Worm (Caenorhabditis elegans) whole organism, mixed stage, embryonic: ENCODE results near the gene Y57G7A.6.

Experiments used
- mab-5 ChIP-seq: fragments of 150-350 bp; optimal IDR thresholded peaks from 2 replicates; lab custom pipeline; 2014; ENCODE audit warnings: missing biosample characterization, missing genetic modification characterization
- nhr-12 ChIP-seq: fragments of 150-350 bp; optimal IDR thresholded peaks from 2 replicates; lab custom pipeline; 2014; ENCODE audit warnings: missing biosample characterization, missing genetic modification characterization

The Y57G7A.6 gene

ce11 chrII:1232967-1233366, 52.4 kb downstream of the Y57G7A.6 start:
- TF ChIP-seq mab-5 (tag; lab: Kevin White, UChicago) (no peak), nhr-12 (tag; lab: Kevin White, UChicago) (no peak)
